Fruit fly (Drosophila melanogaster) whole organism, wandering third instar larva: ENCODE results near the gene Col4a1.

ENCODE experiments used
- CG9705 ChIP-seq: fragments of 200-800 bp; sonication (Bioruptor generic); optimal IDR thresholded peaks from 2 replicates; lab custom pipeline; 2018; ENCODE audit warnings: missing biosample characterization, mild to moderate bottlenecking, missing genetic modification characterization
- Dfd ChIP-seq: fragments of >200 bp; optimal IDR thresholded peaks from 2 replicates; lab custom pipeline; 2017; ENCODE audit warnings: missing biosample characterization, missing genetic modification characterization
- Hr78 ChIP-seq: fragments of >200 bp; optimal IDR thresholded peaks from 2 replicates; lab custom pipeline; 2017; ENCODE audit warnings: missing biosample characterization, missing genetic modification characterization
- lola ChIP-seq: fragments of >200 bp; optimal IDR thresholded peaks from 2 replicates; lab custom pipeline; 2017; ENCODE audit warnings: missing biosample characterization, missing genetic modification characterization

DNA sequence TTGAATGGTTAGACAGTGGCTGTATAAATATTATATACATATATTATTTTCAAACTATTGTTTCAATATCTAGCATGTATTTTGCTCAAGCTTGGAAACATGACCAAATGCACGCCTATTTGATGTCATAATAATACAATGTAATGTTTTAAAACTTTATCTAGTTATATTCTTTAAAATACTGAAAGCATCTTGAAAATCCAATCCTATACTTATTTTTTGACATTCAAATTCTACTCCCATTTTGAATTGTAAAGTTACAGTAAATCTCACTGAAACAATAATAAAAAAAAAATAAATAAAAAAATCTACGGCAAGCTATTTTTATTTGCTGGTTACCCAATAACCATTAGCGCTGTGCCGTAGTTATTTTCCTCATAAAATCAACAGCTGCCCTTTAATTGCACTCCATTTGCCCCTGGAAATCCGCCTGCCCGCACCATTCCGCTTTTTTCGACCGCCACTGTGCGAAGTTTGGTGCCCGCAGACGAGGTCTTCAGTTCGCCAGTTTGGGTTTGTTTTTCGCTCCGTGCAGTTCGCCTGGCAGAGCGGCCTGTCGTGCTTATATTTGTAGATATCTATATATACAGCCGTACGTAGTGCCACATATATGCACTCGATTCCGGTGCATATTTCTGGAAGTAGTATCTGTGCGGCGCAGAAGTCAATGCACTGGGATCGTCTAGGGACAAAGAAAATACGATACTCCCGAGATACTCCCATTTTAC is 15.6 kb downstream of the Col4a1 start:
- TF ChIP-seq Dfd (GFP tag; lab: Kevin White, UChicago): no peak
- no peak for TF ChIP-seq Hr78 (GFP tag; lab: Kevin White, UChicago)
- no peak for TF ChIP-seq lola (GFP tag; lab: Kevin White, UChicago)
- no peak for TF ChIP-seq CG9705 (GFP tag; lab: Kevin White, UChicago)
